Worm (Caenorhabditis elegans) whole organism, L3 larva: ENCODE measurements around the gene Y69H2.15.

Experiments used
- R02D3.7 ChIP-seq: fragments of 150-350 bp; optimal IDR thresholded peaks from 2 replicates; lab custom pipeline; 2014; ENCODE audit warnings: missing biosample characterization, missing genetic modification characterization
- ZK546.5 ChIP-seq: sonication (generic microtip); optimal IDR thresholded peaks from 2 replicates; lab custom pipeline; 2017; ENCODE audit warnings: missing biosample characterization, missing genetic modification characterization
- ama-1 ChIP-seq: fragments of 150-350 bp; optimal IDR thresholded peaks from 2 replicates; lab custom pipeline; 2018
- ceh-16 ChIP-seq: sonication (generic microtip); optimal IDR thresholded peaks from 2 replicates; lab custom pipeline; 2017; ENCODE audit warnings: missing biosample characterization, missing genetic modification characterization
- ceh-82 ChIP-seq: fragments of 150-350 bp; optimal IDR thresholded peaks from 2 replicates; lab custom pipeline; 2014; ENCODE audit warnings: missing biosample characterization, missing genetic modification characterization
- daf-12 ChIP-seq: fragments of 150-350 bp; optimal IDR thresholded peaks from 2 replicates; lab custom pipeline; 2014; ENCODE audit warnings: missing biosample characterization, missing genetic modification reagents, missing genetic modification characterization
- egl-27 ChIP-seq: sonication (generic microtip); optimal IDR thresholded peaks from 4 replicates; lab custom pipeline; 2017; ENCODE audit warnings: missing biosample characterization, missing genetic modification reagents, missing genetic modification characterization
- egl-5 ChIP-seq: fragments of 150-350 bp; optimal IDR thresholded peaks from 2 replicates; lab custom pipeline; 2017; ENCODE audit warnings: missing biosample characterization, missing genetic modification reagents, missing genetic modification characterization, inconsistent platforms
- elt-1 ChIP-seq: fragments of 150-350 bp; optimal IDR thresholded peaks from 2 replicates; lab custom pipeline; 2014; ENCODE audit warnings: missing biosample characterization, missing genetic modification characterization
- elt-2 ChIP-seq: sonication (generic microtip); optimal IDR thresholded peaks from 2 replicates; lab custom pipeline; 2016; ENCODE audit warnings: missing genetic modification reagents, mild to moderate bottlenecking, missing genetic modification characterization, missing compliant biosample characterization
- elt-3 ChIP-seq, 3 experiments: fragments of 150-350 bp in 1 of 3; sonication (generic microtip) in 2 of 3; optimal IDR thresholded peaks; 2 replicates in 2 of 3; 4 replicates in 1 of 3; lab custom pipeline; 2014 to 2017; ENCODE audit warnings: missing biosample characterization in 3 of 3, missing genetic modification characterization in 3 of 3
- eor-1 ChIP-seq, 2 experiments: fragments of 150-350 bp; optimal IDR thresholded peaks; 2 replicates each; lab custom pipeline; 2014 to 2018; ENCODE audit warnings: missing biosample characterization in 2 of 2, missing genetic modification characterization in 2 of 2
- fkh-2 ChIP-seq: fragments of 150-350 bp; optimal IDR thresholded peaks from 2 replicates; lab custom pipeline; 2014; ENCODE audit warnings: missing biosample characterization, missing genetic modification reagents, missing genetic modification characterization
- fos-1 ChIP-seq: fragments of 150-350 bp; optimal IDR thresholded peaks from 2 replicates; lab custom pipeline; 2014; ENCODE audit warnings: missing biosample characterization, missing genetic modification characterization
- hmg-11 ChIP-seq: sonication (generic microtip); optimal IDR thresholded peaks from 2 replicates; lab custom pipeline; 2016; ENCODE audit warnings: missing genetic modification characterization, missing compliant biosample characterization
- jun-1 ChIP-seq: fragments of 150-350 bp; optimal IDR thresholded peaks from 2 replicates; lab custom pipeline; 2014; ENCODE audit warnings: missing biosample characterization, missing genetic modification reagents, missing genetic modification characterization
- lin-15B ChIP-seq: fragments of 150-350 bp; optimal IDR thresholded peaks from 2 replicates; lab custom pipeline; 2014; ENCODE audit warnings: missing biosample characterization, missing genetic modification characterization
- lsy-12 ChIP-seq: sonication (generic microtip); optimal IDR thresholded peaks from 2 replicates; lab custom pipeline; 2016; ENCODE audit warnings: mild to moderate bottlenecking, missing genetic modification characterization, missing compliant biosample characterization
- mml-1 ChIP-seq: fragments of 150-350 bp; sonication (generic microtip); optimal IDR thresholded peaks from 3 replicates; lab custom pipeline; 2014; ENCODE audit warnings: missing biosample characterization, missing genetic modification characterization
- nfya-1 ChIP-seq: sonication (generic microtip); optimal IDR thresholded peaks from 2 replicates; lab custom pipeline; 2017; ENCODE audit warnings: missing genetic modification characterization, mild to moderate bottlenecking, missing compliant biosample characterization, antibody characterized with exemption, moderate library complexity; ENCODE audit not compliant: insufficient read depth
- nhr-12 ChIP-seq: fragments of 150-350 bp; optimal IDR thresholded peaks from 2 replicates; lab custom pipeline; 2014; ENCODE audit warnings: missing biosample characterization, missing genetic modification characterization
- nhr-23 ChIP-seq: fragments of 150-350 bp; optimal IDR thresholded peaks from 2 replicates; lab custom pipeline; 2014; ENCODE audit warnings: missing biosample characterization, missing genetic modification reagents, missing genetic modification characterization
- nhr-25 ChIP-seq: sonication (generic microtip); optimal IDR thresholded peaks from 2 replicates; lab custom pipeline; 2017; ENCODE audit warnings: missing biosample characterization, missing genetic modification characterization
- nhr-28 ChIP-seq: fragments of 150-350 bp; optimal IDR thresholded peaks from 2 replicates; lab custom pipeline; 2014; ENCODE audit warnings: missing biosample characterization, missing genetic modification characterization
- nhr-43 ChIP-seq: sonication (generic microtip); optimal IDR thresholded peaks from 2 replicates; lab custom pipeline; 2016; ENCODE audit warnings: mild to moderate bottlenecking, missing genetic modification characterization, missing compliant biosample characterization; ENCODE audit not compliant: poor library complexity, severe bottlenecking
- nhr-76 ChIP-seq: fragments of 150-350 bp; sonication (generic microtip); optimal IDR thresholded peaks from 5 replicates; lab custom pipeline; 2014; ENCODE audit warnings: missing biosample characterization, missing genetic modification characterization
- nhr-77 ChIP-seq: fragments of 150-350 bp; optimal IDR thresholded peaks from 2 replicates; lab custom pipeline; 2014; ENCODE audit warnings: missing biosample characterization, missing genetic modification characterization
- pha-4 ChIP-seq: fragments of 150-350 bp; optimal IDR thresholded peaks from 2 replicates; lab custom pipeline; 2014; ENCODE audit warnings: missing biosample characterization, missing genetic modification reagents, missing genetic modification characterization
- pqm-1 ChIP-seq: fragments of 150-350 bp; optimal IDR thresholded peaks from 2 replicates; lab custom pipeline; 2017; ENCODE audit warnings: missing biosample characterization, missing genetic modification characterization, inconsistent platforms
- sea-2 ChIP-seq: fragments of 150-350 bp; sonication (generic microtip); optimal IDR thresholded peaks from 4 replicates; lab custom pipeline; 2014; ENCODE audit warnings: missing biosample characterization, missing genetic modification reagents, missing genetic modification characterization
- snpc-4 ChIP-seq: fragments of 150-350 bp; optimal IDR thresholded peaks from 2 replicates; lab custom pipeline; 2014; ENCODE audit warnings: missing biosample characterization, missing genetic modification characterization
- unc-39 ChIP-seq: sonication (generic microtip); optimal IDR thresholded peaks from 4 replicates; lab custom pipeline; 2017; ENCODE audit warnings: missing biosample characterization, missing genetic modification characterization
- ztf-11 ChIP-seq: fragments of 150-350 bp; optimal IDR thresholded peaks from 2 replicates; lab custom pipeline; 2014; ENCODE audit warnings: missing biosample characterization, missing genetic modification characterization
- ztf-4 ChIP-seq: fragments of 150-350 bp; optimal IDR thresholded peaks from 2 replicates; lab custom pipeline; 2014; ENCODE audit warnings: missing biosample characterization, missing genetic modification characterization

Gene Y69H2.15

DNA sequence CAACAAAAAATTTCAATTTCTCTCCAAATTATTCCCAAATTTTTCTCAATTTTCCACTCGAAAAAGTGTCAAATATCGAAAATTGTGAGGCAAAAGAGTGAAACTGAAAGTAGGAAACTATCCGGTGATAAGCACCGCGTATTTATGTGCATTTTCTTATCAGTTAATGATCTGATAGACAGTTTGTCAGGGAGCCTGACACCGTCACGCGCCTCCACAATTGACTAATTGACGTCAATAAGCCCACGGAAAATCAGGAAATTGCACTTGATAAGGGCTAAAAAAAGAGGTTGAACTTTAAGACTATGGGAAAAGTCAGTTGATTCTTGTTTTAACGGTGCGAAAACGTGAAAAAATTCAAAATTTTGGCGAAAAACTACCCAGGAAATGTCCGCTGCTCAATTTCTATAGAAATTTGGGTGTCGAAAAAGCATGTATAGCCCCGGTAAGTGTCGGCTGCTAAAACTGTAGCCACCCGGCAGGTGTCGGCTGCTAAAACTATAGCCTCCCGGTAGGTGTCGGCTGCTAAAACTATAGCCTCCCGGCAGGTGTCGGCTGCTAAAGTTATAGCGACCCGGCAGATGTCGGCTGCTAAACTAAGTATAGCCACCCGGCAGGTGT, 49.1 kb downstream of the Y69H2.15 start:
- TF ChIP-seq ceh-16 (tag; lab: Kevin White, UChicago), result no peak
- TF ChIP-seq pha-4 (tag; lab: Kevin White, UChicago), result peak; percentile 68
- peak; percentile 9 for TF ChIP-seq ama-1 (lab: Kevin White, UChicago)
- TF ChIP-seq ztf-4, result no peak
- no peak for TF ChIP-seq ceh-82 (tag; lab: Kevin White, UChicago)
- no peak for TF ChIP-seq nhr-28 (tag; lab: Kevin White, UChicago)
- no peak for TF ChIP-seq ztf-11 (tag; lab: Kevin White, UChicago)
- TF ChIP-seq egl-27 (tag; lab: Kevin White, UChicago), result no peak
- peak; percentile 96 for TF ChIP-seq pqm-1
- peak; percentile 26 for TF ChIP-seq jun-1
- no peak for TF ChIP-seq nhr-76 (tag; lab: Kevin White, UChicago)
- peak; percentile 99 for TF ChIP-seq elt-2

ce11 chrV:18576128-18576527, 50.5 kb downstream of the Y69H2.15 start:
- TF ChIP-seq lin-15B (tag; lab: Kevin White, UChicago) (no peak), ama-1 (lab: Kevin White, UChicago) (peak; percentile 29), ztf-4 (no peak), egl-5 (tag; lab: Kevin White, UChicago) (no peak), ceh-16 (tag; lab: Kevin White, UChicago) (no peak), elt-3 (tag; optimal IDR thresholded peaks at IDR 0.05; lab: Kevin White, UChicago) (no peak), jun-1 (no peak), elt-2 (peak; percentile 16), nhr-77 (tag; lab: Kevin White, UChicago) (no peak), hmg-11 (tag; lab: Kevin White, UChicago) (no peak), lsy-12 (tag; lab: Kevin White, UChicago) (peak; percentile 50), ceh-82 (tag; lab: Kevin White, UChicago) (no peak), eor-1 (tag; optimal IDR thresholded peaks at IDR 0.05; lab: Kevin White, UChicago) (no peak), nhr-23 (no peak), daf-12 (no peak), nhr-25 (no peak), nfya-1 (tag; lab: Kevin White, UChicago) (no peak), pha-4 (tag; lab: Kevin White, UChicago) (no peak), nhr-12 (tag; lab: Kevin White, UChicago) (no peak), sea-2 (GFP tag; lab: Kevin White, UChicago) (no peak), ztf-11 (tag; lab: Kevin White, UChicago) (no peak)

ce11 chrV:18575084-18575483, 51.6 kb downstream of the Y69H2.15 start:
- TF ChIP-seq elt-2 (peak; percentile 2), lsy-12 (tag; lab: Kevin White, UChicago) (no peak)

DNA sequence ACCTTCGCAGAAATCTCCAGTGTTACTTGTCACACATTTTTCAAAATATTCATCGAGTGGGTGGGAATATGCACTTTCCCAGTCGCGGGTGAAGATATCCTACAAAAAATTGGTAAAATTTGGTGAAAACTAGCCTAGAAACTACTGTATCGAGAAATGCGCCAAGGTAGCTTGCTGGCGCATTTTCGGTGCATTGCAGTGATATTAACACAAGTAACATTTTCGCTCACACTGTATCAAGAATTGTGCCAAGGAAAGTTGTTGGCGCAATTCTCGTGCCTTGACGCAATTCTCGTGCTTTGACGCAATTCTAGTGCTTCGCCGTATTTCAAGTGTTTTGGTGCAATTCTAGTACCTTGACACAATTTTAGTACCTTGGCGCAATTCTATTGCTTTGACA, 53.5 kb downstream of the Y69H2.15 start:
- no peak for TF ChIP-seq mml-1 (tag; lab: Kevin White, UChicago)
- TF ChIP-seq ztf-11 (tag; lab: Kevin White, UChicago), result no peak
- TF ChIP-seq nhr-43 (tag; lab: Kevin White, UChicago), result peak; percentile 8
- TF ChIP-seq nhr-12 (tag; lab: Kevin White, UChicago), result no peak
- TF ChIP-seq fkh-2 (tag; lab: Kevin White, UChicago), result no peak
- no peak for TF ChIP-seq R02D3.7 (tag; lab: Kevin White, UChicago)
- TF ChIP-seq elt-1, result no peak
- TF ChIP-seq unc-39 (tag; lab: Kevin White, UChicago), result no peak
- no peak for TF ChIP-seq ama-1 (lab: Kevin White, UChicago)
- TF ChIP-seq nhr-23, result no peak
- no peak for TF ChIP-seq ZK546.5 (tag; lab: Kevin White, UChicago)
- no peak for TF ChIP-seq elt-3 (tag; optimal IDR thresholded peaks at IDR 0.05; lab: Kevin White, UChicago)
- no peak for TF ChIP-seq lin-15B (tag; lab: Kevin White, UChicago)
- no peak for TF ChIP-seq eor-1 (tag; optimal IDR thresholded peaks at IDR 0.05; lab: Kevin White, UChicago)
- TF ChIP-seq lsy-12 (tag; lab: Kevin White, UChicago), result peak; percentile 61
- TF ChIP-seq fos-1 (tag; lab: Kevin White, UChicago), result no peak
- no peak for TF ChIP-seq ceh-82 (tag; lab: Kevin White, UChicago)
- no peak for TF ChIP-seq snpc-4 (tag; lab: Kevin White, UChicago)
- TF ChIP-seq nhr-25, result peak; percentile 17
